Fruit fly (Drosophila melanogaster) whole organism, prepupa: Measurements from ENCODE around the gene Eig71Eh.

Experiments used
- Gug ChIP-seq: fragments of 200-800 bp; sonication (Bioruptor generic); IDR thresholded peaks from 2 replicates; pipeline ENCODE4 v1.3.6; 2022; ENCODE audit warnings: missing biosample characterization, missing genetic modification characterization
- cyc ChIP-seq: fragments of 200-800 bp; sonication (Bioruptor generic); optimal IDR thresholded peaks from 3 replicates; lab custom pipeline; 2016; ENCODE audit warnings: missing biosample characterization, missing genetic modification characterization
- esn ChIP-seq: fragments of 200-800 bp; sonication (Bioruptor generic); optimal IDR thresholded peaks from 2 replicates; lab custom pipeline; 2016; ENCODE audit warnings: missing biosample characterization, mild to moderate bottlenecking, missing genetic modification characterization, moderate library complexity

dm6 chr3L:15647712-15648621, 11.3 kb downstream of the Eig71Eh start, which contains the start of the genes comm3 and CG43083:
- no peak for TF ChIP-seq esn (GFP tag; lab: Kevin White, UChicago)
- TF ChIP-seq Gug (GFP tag; lab: Robert Waterston, UW) = no peak
- no peak for TF ChIP-seq cyc (GFP tag; lab: Kevin White, UChicago)
